Fruit fly (Drosophila melanogaster) whole organism, embryonic: Measurements from ENCODE around the gene CG45045.

ENCODE experiments used
- Atf6 ChIP-seq: fragments of 200-800 bp; sonication (Bioruptor generic); IDR thresholded peaks from 2 replicates; pipeline ENCODE4 v1.3.6; 2022; ENCODE audit warnings: missing biosample characterization, missing genetic modification characterization
- BEAF-32 ChIP-seq: fragments of 200-800 bp; sonication (Bioruptor generic); optimal IDR thresholded peaks from 3 replicates; lab custom pipeline; 2017; ENCODE audit warnings: missing biosample characterization, missing genetic modification characterization, mild to moderate bottlenecking, moderate library complexity, missing genetic modification reagents
- CG11085 ChIP-seq: fragments of 200-800 bp; sonication (Bioruptor generic); IDR thresholded peaks from 2 replicates; pipeline ENCODE4 v1.3.6; 2022; ENCODE audit warnings: missing biosample characterization, missing genetic modification characterization
- CG12299 ChIP-seq: fragments of 200-800 bp; sonication (Bioruptor generic); optimal IDR thresholded peaks from 2 replicates; lab custom pipeline; 2018; ENCODE audit warnings: missing biosample characterization, mild to moderate bottlenecking, missing genetic modification characterization
- CG15073 ChIP-seq: fragments of 200-800 bp; sonication (Bioruptor generic); optimal IDR thresholded peaks from 2 replicates; lab custom pipeline; 2016; ENCODE audit warnings: missing biosample characterization, missing genetic modification characterization
- CG18619 ChIP-seq: fragments of 200-800 bp; sonication (Bioruptor generic); optimal IDR thresholded peaks from 3 replicates; lab custom pipeline; 2017; ENCODE audit warnings: missing biosample characterization, mild to moderate bottlenecking, missing genetic modification characterization
- CG18764 ChIP-seq: fragments of 200-800 bp; sonication (Bioruptor generic); optimal IDR thresholded peaks from 3 replicates; lab custom pipeline; 2016; ENCODE audit warnings: missing biosample characterization, missing genetic modification characterization
- CG2202 ChIP-seq: fragments of 200-800 bp; sonication (Bioruptor generic); optimal IDR thresholded peaks from 2 replicates; lab custom pipeline; 2018; ENCODE audit warnings: missing biosample characterization, mild to moderate bottlenecking, missing genetic modification characterization
- CG30020 ChIP-seq: fragments of 200-800 bp; optimal IDR thresholded peaks from 2 replicates; lab custom pipeline; 2019; ENCODE audit warnings: missing biosample characterization, mild to moderate bottlenecking, missing genetic modification characterization, moderate library complexity
- CG34422 ChIP-seq: fragments of 200-800 bp; sonication (Bioruptor generic); IDR thresholded peaks from 3 replicates; pipeline ENCODE4 v1.3.6; 2022; ENCODE audit warnings: missing biosample characterization, missing genetic modification characterization
- CG6683 ChIP-seq: fragments of 200-800 bp; sonication (Bioruptor generic); optimal IDR thresholded peaks from 2 replicates; lab custom pipeline; 2017; ENCODE audit warnings: missing biosample characterization, mild to moderate bottlenecking, missing genetic modification characterization, missing genetic modification reagents
- CG8281 ChIP-seq: fragments of 200-800 bp; sonication (Bioruptor generic); optimal IDR thresholded peaks from 2 replicates; lab custom pipeline; 2018; ENCODE audit warnings: missing biosample characterization, mild to moderate bottlenecking, missing genetic modification characterization, moderate library complexity
- CG8388 ChIP-seq: fragments of 200-800 bp; sonication (Bioruptor generic); optimal IDR thresholded peaks from 2 replicates; lab custom pipeline; 2019; ENCODE audit warnings: missing biosample characterization, mild to moderate bottlenecking, missing genetic modification characterization, moderate library complexity
- CG9437 ChIP-seq: fragments of 200-800 bp; sonication (Bioruptor generic); optimal IDR thresholded peaks from 2 replicates; lab custom pipeline; 2018; ENCODE audit warnings: missing biosample characterization, mild to moderate bottlenecking, missing genetic modification characterization
- CG9797 ChIP-seq: fragments of 200-800 bp; sonication (Bioruptor generic); optimal IDR thresholded peaks from 3 replicates; lab custom pipeline; 2018; ENCODE audit warnings: missing biosample characterization, mild to moderate bottlenecking, missing genetic modification characterization
- D ChIP-seq, 2 experiments: fragments of 200-800 bp in 1 of 2; fragments of >200 bp in 1 of 2; sonication (Bioruptor generic) in 1 of 2; optimal IDR thresholded peaks; 2 replicates in 1 of 2; 3 replicates in 1 of 2; lab custom pipeline; 2017; ENCODE audit warnings: mild to moderate bottlenecking in 1 of 2, missing biosample characterization in 1 of 2, missing genetic modification characterization in 1 of 2, missing genetic modification reagents in 1 of 2
- Fer1 ChIP-seq: fragments of 200-800 bp; sonication (Bioruptor generic); optimal IDR thresholded peaks from 2 replicates; lab custom pipeline; 2017; ENCODE audit warnings: missing biosample characterization, mild to moderate bottlenecking, missing genetic modification characterization
- Fer2 ChIP-seq: fragments of 200-800 bp; sonication (Bioruptor generic); optimal IDR thresholded peaks from 2 replicates; lab custom pipeline; 2018; ENCODE audit warnings: missing biosample characterization, mild to moderate bottlenecking, missing genetic modification characterization, moderate library complexity
- Gug ChIP-seq: fragments of 200-800 bp; sonication (Bioruptor generic); IDR thresholded peaks from 4 replicates; pipeline ENCODE4 v1.3.6; 2022; ENCODE audit warnings: missing biosample characterization, missing genetic modification characterization
- HHEX ChIP-seq: fragments of 200-800 bp; sonication (Bioruptor generic); optimal IDR thresholded peaks from 3 replicates; lab custom pipeline; 2017; ENCODE audit warnings: missing biosample characterization, mild to moderate bottlenecking, missing genetic modification characterization, missing genetic modification reagents
- HLH3B ChIP-seq: fragments of 200-800 bp; sonication (Bioruptor generic); IDR thresholded peaks from 2 replicates; pipeline ENCODE4 v1.3.6; 2022; ENCODE audit warnings: missing biosample characterization, missing genetic modification characterization
- HLHmδ ChIP-seq: fragments of 200-800 bp; sonication (Bioruptor generic); optimal IDR thresholded peaks from 2 replicates; lab custom pipeline; 2018; ENCODE audit warnings: missing biosample characterization, mild to moderate bottlenecking, missing genetic modification characterization, moderate library complexity
- Med ChIP-seq: fragments of 200-800 bp; sonication (Bioruptor generic); peaks from one replicate; lab custom pipeline; 2016; ENCODE audit warnings: missing biosample characterization, missing genetic modification characterization, mild to moderate bottlenecking, inconsistent platforms, moderate library complexity
- Mrtf ChIP-seq: fragments of 200-800 bp; sonication (Bioruptor generic); IDR thresholded peaks from 3 replicates; pipeline ENCODE4 v1.3.6; 2022; ENCODE audit warnings: missing biosample characterization, missing genetic modification characterization
- NK7.1 ChIP-seq: fragments of 200-800 bp; sonication (Bioruptor generic); optimal IDR thresholded peaks from 3 replicates; lab custom pipeline; 2016; ENCODE audit warnings: missing biosample characterization, missing genetic modification characterization
- Ravus ChIP-seq: fragments of 200-800 bp; sonication (Bioruptor generic); IDR thresholded peaks from 2 replicates; pipeline ENCODE4 v1.3.6; 2022; ENCODE audit warnings: missing biosample characterization, missing genetic modification characterization
- Sry-δ ChIP-seq: fragments of 200-800 bp; sonication (Bioruptor generic); optimal IDR thresholded peaks from 2 replicates; lab custom pipeline; 2016; ENCODE audit warnings: missing biosample characterization, missing genetic modification characterization
- Ssrp ChIP-seq: fragments of 200-800 bp; sonication (Bioruptor generic); optimal IDR thresholded peaks from 2 replicates; lab custom pipeline; 2018; ENCODE audit warnings: missing biosample characterization, mild to moderate bottlenecking, missing genetic modification characterization, moderate library complexity
- Trl ChIP-seq, 3 experiments: fragments of >200 bp in 2 of 3; fragments of 200-800 bp in 1 of 3; sonication (Bioruptor generic) in 1 of 3; optimal IDR thresholded peaks; 2 replicates in 1 of 3; 3 replicates in 2 of 3; lab custom pipeline; 2016 to 2017; ENCODE audit warnings: missing biosample characterization in 1 of 3, missing genetic modification characterization in 1 of 3
- bcd ChIP-seq: fragments of 200-800 bp; sonication (Bioruptor generic); optimal IDR thresholded peaks from 2 replicates; lab custom pipeline; 2017; ENCODE audit warnings: missing biosample characterization, mild to moderate bottlenecking, missing genetic modification characterization
- chinmo ChIP-seq: fragments of 200-800 bp; sonication (Bioruptor generic); IDR thresholded peaks from 4 replicates; pipeline ENCODE4 v1.3.6; 2022; ENCODE audit warnings: missing biosample characterization, missing genetic modification characterization; ENCODE audit not compliant: partially characterized antibody
- corto ChIP-seq: fragments of 200-800 bp; sonication (Bioruptor generic); optimal IDR thresholded peaks from 2 replicates; lab custom pipeline; 2016; ENCODE audit warnings: missing biosample characterization, mild to moderate bottlenecking, missing genetic modification characterization, moderate library complexity
- danr ChIP-seq: fragments of 200-800 bp; sonication (Bioruptor generic); IDR thresholded peaks from 2 replicates; pipeline ENCODE4 v1.3.6; 2022; ENCODE audit warnings: missing biosample characterization, missing genetic modification characterization
- emc ChIP-seq: fragments of 200-800 bp; sonication (Bioruptor generic); optimal IDR thresholded peaks from 2 replicates; lab custom pipeline; 2016; ENCODE audit warnings: missing biosample characterization, missing genetic modification characterization
- eve ChIP-seq, 2 experiments: fragments of >200 bp; optimal IDR thresholded peaks; 2 replicates each; lab custom pipeline; 2017; ENCODE audit warnings: missing biosample characterization in 2 of 2, missing genetic modification characterization in 2 of 2
- fd3F ChIP-seq: fragments of 200-800 bp; sonication (Bioruptor generic); optimal IDR thresholded peaks from 2 replicates; lab custom pipeline; 2018; ENCODE audit warnings: missing biosample characterization, mild to moderate bottlenecking, missing genetic modification characterization, moderate library complexity
- fd64A ChIP-seq: fragments of 200-800 bp; sonication (Bioruptor generic); optimal IDR thresholded peaks from 3 replicates; lab custom pipeline; 2018; ENCODE audit warnings: missing biosample characterization, mild to moderate bottlenecking, missing genetic modification characterization
- gce ChIP-seq: fragments of 200-800 bp; sonication (Bioruptor generic); IDR thresholded peaks from 3 replicates; pipeline ENCODE4 v1.3.6; 2022; ENCODE audit warnings: missing biosample characterization, missing genetic modification characterization
- grn ChIP-seq: fragments of 200-800 bp; sonication (Bioruptor generic); optimal IDR thresholded peaks from 3 replicates; lab custom pipeline; 2017; ENCODE audit warnings: missing biosample characterization, missing genetic modification characterization
- gt ChIP-seq: fragments of 200-800 bp; sonication (Bioruptor generic); IDR thresholded peaks from 2 replicates; pipeline ENCODE4 v1.3.6; 2022; ENCODE audit warnings: missing biosample characterization, missing genetic modification characterization
- hb ChIP-seq: fragments of 200-800 bp; sonication (Bioruptor generic); IDR thresholded peaks from 3 replicates; pipeline ENCODE4 v1.3.6; 2022; ENCODE audit warnings: missing biosample characterization, missing genetic modification characterization; ENCODE audit not compliant: partially characterized antibody
- ken ChIP-seq: fragments of 200-800 bp; sonication (Bioruptor generic); IDR thresholded peaks from 3 replicates; pipeline ENCODE4 v1.3.6; 2022; ENCODE audit warnings: missing biosample characterization, missing genetic modification characterization
- mirr ChIP-seq: fragments of 200-800 bp; sonication (Bioruptor generic); optimal IDR thresholded peaks from 3 replicates; lab custom pipeline; 2018; ENCODE audit warnings: missing biosample characterization, mild to moderate bottlenecking, missing genetic modification characterization
- nom ChIP-seq: fragments of 200-800 bp; sonication (Bioruptor generic); optimal IDR thresholded peaks from 2 replicates; lab custom pipeline; 2017; ENCODE audit warnings: missing biosample characterization, missing genetic modification characterization, mild to moderate bottlenecking, moderate library complexity, missing genetic modification reagents
- odd ChIP-seq: fragments of 200-800 bp; sonication (Bioruptor generic); optimal IDR thresholded peaks from 2 replicates; lab custom pipeline; 2017; ENCODE audit warnings: missing biosample characterization, mild to moderate bottlenecking, missing genetic modification characterization
- peb ChIP-seq: fragments of 200-800 bp; sonication (Bioruptor generic); IDR thresholded peaks from 2 replicates; pipeline ENCODE4 v1.3.6; 2022; ENCODE audit warnings: missing biosample characterization, missing genetic modification characterization
- phol ChIP-seq: fragments of 200-800 bp; sonication (Bioruptor generic); optimal IDR thresholded peaks from 3 replicates; lab custom pipeline; 2018; ENCODE audit warnings: missing biosample characterization, mild to moderate bottlenecking, missing genetic modification characterization, moderate library complexity
- pum ChIP-seq: fragments of 200-800 bp; sonication (Bioruptor generic); optimal IDR thresholded peaks from 2 replicates; lab custom pipeline; 2016; ENCODE audit warnings: missing biosample characterization, missing genetic modification characterization
- rib ChIP-seq: fragments of 200-800 bp; sonication (Bioruptor generic); IDR thresholded peaks from 2 replicates; pipeline ENCODE4 v1.3.6; 2022; ENCODE audit warnings: missing biosample characterization, missing genetic modification characterization
- row ChIP-seq: fragments of 200-800 bp; sonication (Bioruptor generic); IDR thresholded peaks from 3 replicates; pipeline ENCODE4 v1.3.6; 2022; ENCODE audit warnings: missing biosample characterization, missing genetic modification characterization
- sr ChIP-seq: fragments of 200-800 bp; sonication (Bioruptor generic); IDR thresholded peaks from 3 replicates; pipeline ENCODE4 v1.3.6; 2022; ENCODE audit warnings: missing biosample characterization, missing genetic modification characterization

CG45045 gene

dm6 chr3R:17686875-17687274 is 19.5 kb downstream of the CG45045 start, which contains the start of gene CG31249 (continued):
- TF ChIP-seq phol (tag; lab: Kevin White, UChicago) (no peak), CG15073 (GFP tag; lab: Kevin White, UChicago) (no peak), Gug (GFP tag; lab: Robert Waterston, UW) (no peak), eve (GFP tag; optimal IDR thresholded peaks at IDR 0.05; lab: Kevin White, UChicago) (no peak), odd (GFP tag; lab: Kevin White, UChicago) (no peak), Sry-δ (GFP tag; lab: Kevin White, UChicago) (peak; percentile 69), CG12299 (no peak), danr (GFP tag; lab: Robert Waterston, UW) (no peak), gce (GFP tag; lab: Robert Waterston, UW) (no peak), mirr (GFP tag; lab: Kevin White, UChicago) (no peak), CG9437 (no peak), NK7.1 (GFP tag; lab: Kevin White, UChicago) (no peak), Trl (optimal IDR thresholded peaks at IDR 0.05; lab: Kevin White, UChicago) (no peak), Trl (GFP tag; optimal IDR thresholded peaks at IDR 0.05; lab: Kevin White, UChicago) (no peak), corto (GFP tag; lab: Kevin White, UChicago) (no peak), HLH3B (GFP tag; lab: Robert Waterston, UW) (no peak), CG18764 (GFP tag; lab: Kevin White, UChicago) (no peak), BEAF-32 (GFP tag; lab: Kevin White, UChicago) (peak; percentile 78), CG11085 (GFP tag; lab: Robert Waterston, UW) (no peak), Ravus (GFP tag; lab: Robert Waterston, UW) (no peak), Med (GFP tag; lab: Kevin White, UChicago) (peak; percentile 59), Fer1 (GFP tag; lab: Kevin White, UChicago) (no peak), CG8281 (tag; lab: Kevin White, UChicago) (no peak), CG8388 (GFP tag; lab: Kevin White, UChicago) (no peak), fd64A (no peak), CG2202 (tag; lab: Kevin White, UChicago) (no peak), ken (GFP tag; lab: Robert Waterston, UW) (no peak), CG34422 (GFP tag; lab: Robert Waterston, UW) (no peak; the same call in 2 of the 3 replicates), D (optimal IDR thresholded peaks at IDR 0.05; lab: Kevin White, UChicago) (no peak), D (GFP tag; optimal IDR thresholded peaks at IDR 0.05; lab: Kevin White, UChicago) (no peak), hb (no peak), fd3F (no peak), peb (GFP tag; lab: Robert Waterston, UW) (no peak), gt (GFP tag; lab: Robert Waterston, UW) (no peak), rib (GFP tag; lab: Robert Waterston, UW) (no peak), Ssrp (tag; lab: Kevin White, UChicago) (no peak), emc (GFP tag; lab: Kevin White, UChicago) (no peak), Fer2 (tag; lab: Kevin White, UChicago) (no peak), CG6683 (GFP tag; lab: Kevin White, UChicago) (no peak), Atf6 (GFP tag; lab: Robert Waterston, UW) (no peak), CG30020 (tag; lab: Kevin White, UChicago) (peak; percentile 33), nom (GFP tag; lab: Kevin White, UChicago) (no peak), HHEX (GFP tag; lab: Kevin White, UChicago) (no peak), CG18619 (no peak), HLHmδ (GFP tag; lab: Kevin White, UChicago) (no peak), CG9797 (GFP tag; lab: Kevin White, UChicago) (no peak), pum (GFP tag; lab: Kevin White, UChicago) (no peak), bcd (GFP tag; lab: Kevin White, UChicago) (no peak), sr (GFP tag; lab: Robert Waterston, UW) (no peak), row (GFP tag; lab: Robert Waterston, UW) (peak; percentile 79), grn (GFP tag; lab: Kevin White, UChicago) (no peak), Mrtf (GFP tag; lab: Robert Waterston, UW) (no peak), chinmo (GFP tag; lab: Robert Waterston, UW) (no peak)
